Worm (Caenorhabditis elegans) whole organism, L1 larva: ENCODE results near the gene F07C3.2.

ENCODE experiments used
- C16A3.4 ChIP-seq: fragments of 150-350 bp; optimal IDR thresholded peaks from 2 replicates; lab custom pipeline; 2014; ENCODE audit warnings: missing biosample characterization, missing genetic modification characterization
- F16B12.6 ChIP-seq: fragments of 150-350 bp; optimal IDR thresholded peaks from 2 replicates; lab custom pipeline; 2014; ENCODE audit warnings: missing biosample characterization, missing genetic modification characterization
- ceh-82 ChIP-seq, 3 experiments: fragments of 150-350 bp in 1 of 3; sonication (generic microtip) in 2 of 3; optimal IDR thresholded peaks; 2 replicates each; lab custom pipeline; 2014 to 2017; ENCODE audit warnings: missing biosample characterization in 3 of 3, missing genetic modification characterization in 3 of 3
- ces-1 ChIP-seq: fragments of 150-350 bp; optimal IDR thresholded peaks from 2 replicates; lab custom pipeline; 2014; ENCODE audit warnings: missing biosample characterization, missing genetic modification reagents, missing genetic modification characterization
- dpl-1 ChIP-seq, 3 experiments: fragments of 150-350 bp in 2 of 3; sonication (generic microtip) in 1 of 3; optimal IDR thresholded peaks; 2 replicates each; lab custom pipeline; 2014 to 2017; ENCODE audit warnings: missing biosample characterization in 3 of 3, missing genetic modification characterization in 3 of 3, missing genetic modification reagents in 3 of 3
- efl-3 ChIP-seq: fragments of 200-800 bp; sonication (Bioruptor generic); optimal IDR thresholded peaks from 2 replicates; lab custom pipeline; 2018; ENCODE audit warnings: mild to moderate bottlenecking, missing genetic modification characterization, missing compliant biosample characterization
- egl-27 ChIP-seq, 2 experiments: fragments of 150-350 bp in 1 of 2; sonication (generic microtip); optimal IDR thresholded peaks; 3 replicates each; lab custom pipeline; 2017 to 2018; ENCODE audit warnings: missing biosample characterization in 2 of 2, missing genetic modification characterization in 2 of 2, missing genetic modification reagents in 2 of 2
- elt-2 ChIP-seq: sonication (generic microtip); optimal IDR thresholded peaks from 2 replicates; lab custom pipeline; 2016; ENCODE audit warnings: missing genetic modification characterization, mild to moderate bottlenecking, inconsistent platforms, missing compliant biosample characterization, missing genetic modification reagents
- elt-3 ChIP-seq, 6 experiments: fragments of 150-350 bp in 1 of 6; sonication (generic microtip); optimal IDR thresholded peaks; 2 replicates each; lab custom pipeline; 2017 to 2018; ENCODE audit warnings: missing biosample characterization in 6 of 6, missing genetic modification characterization in 6 of 6, inconsistent platforms in 1 of 6
- ets-5 ChIP-seq: fragments of 200-800 bp; sonication (Bioruptor generic); IDR thresholded peaks from 2 replicates; pipeline ENCODE4 v1.3.6; 2022; ENCODE audit warnings: missing genetic modification characterization, missing compliant biosample characterization
- fkh-10 ChIP-seq: sonication (generic microtip); optimal IDR thresholded peaks from 2 replicates; lab custom pipeline; 2017; ENCODE audit warnings: missing biosample characterization, missing genetic modification reagents, missing genetic modification characterization
- fkh-8 ChIP-seq: sonication (generic microtip); optimal IDR thresholded peaks from 2 replicates; lab custom pipeline; 2016; ENCODE audit warnings: mild to moderate bottlenecking, missing genetic modification characterization, missing compliant biosample characterization
- grh-1 ChIP-seq: fragments of 200-800 bp; sonication (Bioruptor generic); IDR thresholded peaks from 2 replicates; pipeline ENCODE4 v1.3.6; 2022; ENCODE audit warnings: missing genetic modification reagents, missing genetic modification characterization, missing compliant biosample characterization
- hlh-17 ChIP-seq: fragments of 200-800 bp; sonication (Bioruptor generic); optimal IDR thresholded peaks from 2 replicates; lab custom pipeline; 2018; ENCODE audit warnings: missing genetic modification characterization, mild to moderate bottlenecking, missing compliant biosample characterization, moderate library complexity, borderline replicate concordance
- hlh-4 ChIP-seq: sonication (generic microtip); optimal IDR thresholded peaks from 2 replicates; lab custom pipeline; 2016; ENCODE audit warnings: mild to moderate bottlenecking, missing genetic modification characterization, missing compliant biosample characterization
- hpl-2 ChIP-seq: fragments of 150-350 bp; optimal IDR thresholded peaks from 2 replicates; lab custom pipeline; 2014; ENCODE audit warnings: missing biosample characterization, missing genetic modification reagents, missing genetic modification characterization
- jun-1 ChIP-seq: fragments of 150-350 bp; optimal IDR thresholded peaks from 2 replicates; lab custom pipeline; 2014; ENCODE audit warnings: missing biosample characterization, missing genetic modification reagents, missing genetic modification characterization
- lin-14 ChIP-seq: fragments of 200-800 bp; sonication (Bioruptor generic); optimal IDR thresholded peaks from 2 replicates; lab custom pipeline; 2018; ENCODE audit warnings: mild to moderate bottlenecking, missing genetic modification characterization, moderate library complexity, missing compliant biosample characterization
- lin-35 ChIP-seq, 2 experiments: fragments of 150-350 bp; optimal IDR thresholded peaks; 2 replicates each; lab custom pipeline; 2014; ENCODE audit warnings: missing biosample characterization in 2 of 2, missing genetic modification characterization in 2 of 2, missing genetic modification reagents in 2 of 2
- lin-39 ChIP-seq: fragments of 150-350 bp; optimal IDR thresholded peaks from 2 replicates; lab custom pipeline; 2014; ENCODE audit warnings: missing biosample characterization, missing genetic modification reagents, missing genetic modification characterization
- lir-3 ChIP-seq: sonication (generic microtip); optimal IDR thresholded peaks from 2 replicates; lab custom pipeline; 2016; ENCODE audit warnings: mild to moderate bottlenecking, missing genetic modification characterization, moderate library complexity, missing compliant biosample characterization; ENCODE audit not compliant: poor library complexity
- lsy-2 ChIP-seq, 2 experiments: fragments of 150-350 bp; optimal IDR thresholded peaks; 2 replicates each; lab custom pipeline; 2014; ENCODE audit warnings: missing biosample characterization in 2 of 2, missing genetic modification characterization in 2 of 2
- mdl-1 ChIP-seq, 2 experiments: fragments of 150-350 bp; optimal IDR thresholded peaks; 2 replicates each; lab custom pipeline; 2014 to 2017; ENCODE audit warnings: missing biosample characterization in 2 of 2, missing genetic modification characterization in 2 of 2, inconsistent platforms in 1 of 2
- mep-1 ChIP-seq: fragments of 150-350 bp; optimal IDR thresholded peaks from 2 replicates; lab custom pipeline; 2014; ENCODE audit warnings: missing biosample characterization, missing genetic modification characterization
- nhr-12 ChIP-seq: sonication (generic microtip); optimal IDR thresholded peaks from 2 replicates; lab custom pipeline; 2017; ENCODE audit warnings: missing biosample characterization, missing genetic modification characterization
- nhr-47 ChIP-seq: sonication (generic microtip); optimal IDR thresholded peaks from 2 replicates; lab custom pipeline; 2016; ENCODE audit warnings: mild to moderate bottlenecking, missing genetic modification characterization, moderate library complexity, missing compliant biosample characterization
- nhr-71 ChIP-seq: sonication (generic microtip); optimal IDR thresholded peaks from 2 replicates; lab custom pipeline; 2016; ENCODE audit warnings: mild to moderate bottlenecking, missing genetic modification characterization, moderate library complexity, missing compliant biosample characterization
- nhr-76 ChIP-seq: sonication (generic microtip); optimal IDR thresholded peaks from 2 replicates; lab custom pipeline; 2017; ENCODE audit warnings: missing biosample characterization, missing genetic modification characterization
- nhr-84 ChIP-seq: sonication (generic microtip); optimal IDR thresholded peaks from 2 replicates; lab custom pipeline; 2017; ENCODE audit warnings: missing biosample characterization, missing genetic modification characterization
- nhr-85 ChIP-seq: sonication (generic microtip); peaks from one replicate; lab custom pipeline; 2016; ENCODE audit warnings: missing genetic modification characterization, inconsistent platforms, missing compliant biosample characterization
- nhr-90 ChIP-seq: sonication (generic microtip); optimal IDR thresholded peaks from 2 replicates; lab custom pipeline; 2016; ENCODE audit warnings: mild to moderate bottlenecking, missing genetic modification characterization, missing compliant biosample characterization; ENCODE audit not compliant: poor library complexity
- pag-3 ChIP-seq: sonication (generic microtip); optimal IDR thresholded peaks from 2 replicates; lab custom pipeline; 2017; ENCODE audit warnings: missing genetic modification characterization, mild to moderate bottlenecking, missing compliant biosample characterization, antibody characterized with exemption, borderline replicate concordance; ENCODE audit not compliant: insufficient read depth
- pax-3 ChIP-seq: fragments of 200-800 bp; sonication (Bioruptor generic); optimal IDR thresholded peaks from 2 replicates; lab custom pipeline; 2018; ENCODE audit warnings: mild to moderate bottlenecking, missing genetic modification characterization, moderate library complexity, missing compliant biosample characterization
- rnt-1 ChIP-seq: sonication (generic microtip); optimal IDR thresholded peaks from 2 replicates; lab custom pipeline; 2016; ENCODE audit warnings: mild to moderate bottlenecking, missing genetic modification characterization, moderate library complexity, missing compliant biosample characterization
- snpc-4 ChIP-seq: fragments of 150-350 bp; optimal IDR thresholded peaks from 2 replicates; lab custom pipeline; 2014; ENCODE audit warnings: missing biosample characterization, missing genetic modification characterization
- snu-23 ChIP-seq: sonication (generic microtip); optimal IDR thresholded peaks from 2 replicates; lab custom pipeline; 2016; ENCODE audit warnings: missing genetic modification characterization, missing compliant biosample characterization
- sptf-1 ChIP-seq: fragments of 150-350 bp; optimal IDR thresholded peaks from 2 replicates; lab custom pipeline; 2014; ENCODE audit warnings: missing biosample characterization, missing genetic modification characterization
- swsn-7 ChIP-seq: sonication (generic microtip); optimal IDR thresholded peaks from 2 replicates; lab custom pipeline; 2016; ENCODE audit warnings: missing genetic modification characterization, missing compliant biosample characterization
- unc-62 ChIP-seq: fragments of 150-350 bp; optimal IDR thresholded peaks from 2 replicates; lab custom pipeline; 2014; ENCODE audit warnings: missing biosample characterization, missing genetic modification reagents, missing genetic modification characterization
- unc-86 ChIP-seq: sonication (generic microtip); optimal IDR thresholded peaks from 2 replicates; lab custom pipeline; 2016; ENCODE audit warnings: missing genetic modification characterization, missing compliant biosample characterization
- unc-98 ChIP-seq: fragments of 200-800 bp; sonication (Bioruptor generic); IDR thresholded peaks from 2 replicates; pipeline ENCODE4 v1.3.6; 2022; ENCODE audit warnings: missing genetic modification characterization, missing compliant biosample characterization
- vab-15 ChIP-seq: sonication (generic microtip); optimal IDR thresholded peaks from 2 replicates; lab custom pipeline; 2017; ENCODE audit warnings: missing genotype, mild to moderate bottlenecking, missing genetic modification characterization, missing compliant biosample characterization
- xbp-1 ChIP-seq: sonication (generic microtip); optimal IDR thresholded peaks from 2 replicates; lab custom pipeline; 2016; ENCODE audit warnings: missing genetic modification characterization, missing compliant biosample characterization
- ztf-11 ChIP-seq, 2 experiments: sonication (generic microtip); optimal IDR thresholded peaks; 2 replicates each; lab custom pipeline; 2016 to 2017; ENCODE audit warnings: missing genetic modification characterization in 2 of 2, missing biosample characterization in 1 of 2, missing compliant biosample characterization in 1 of 2

The F07C3.2 gene

ce11 chrV:9213554-9213953 is 12.3 kb upstream of the F07C3.2 start, which contains the start of gene mdt-27:
Gene mdt-27, minus strand, starts transcription at chrV:9213654.
- no peak for TF ChIP-seq pax-3 (tag; lab: Kevin White, UChicago)
- no peak for TF ChIP-seq snpc-4 (tag; lab: Kevin White, UChicago)
- TF ChIP-seq lin-39 (tag; lab: Kevin White, UChicago): no peak
- no peak for TF ChIP-seq unc-98 (GFP tag; lab: Robert Waterston, UW)
- no peak for TF ChIP-seq lir-3 (tag; lab: Kevin White, UChicago)
- no peak for TF ChIP-seq unc-86 (tag; lab: Kevin White, UChicago)

ce11 chrV:9217158-9217557 is 8.7 kb upstream of the F07C3.2 start, which contains the start of gene pacs-1:
Gene pacs-1, minus strand, starts transcription at chrV:9217258.
- no peak for TF ChIP-seq nhr-12
- no peak for TF ChIP-seq nhr-90 (tag; lab: Kevin White, UChicago)
- no peak for TF ChIP-seq hlh-17

DNA sequence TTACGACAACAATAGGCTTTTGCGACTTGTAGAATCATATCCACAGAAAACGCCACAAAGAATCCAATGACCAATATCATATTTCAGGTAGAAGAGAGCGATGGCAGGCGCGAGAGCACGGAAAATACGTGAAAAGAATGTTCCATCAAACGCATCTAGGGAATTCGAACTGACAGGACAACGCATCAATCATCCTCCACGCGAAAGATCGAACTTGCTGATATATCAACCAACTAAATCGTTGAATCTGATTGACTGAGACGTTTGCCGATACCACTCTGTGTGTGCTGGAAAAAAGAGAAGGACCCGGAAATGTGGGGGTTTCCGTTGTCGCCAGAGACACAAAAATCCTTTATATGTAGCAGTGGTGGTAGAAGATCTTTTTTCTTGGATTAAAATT is 7.7 kb upstream of the F07C3.2 start:
- TF ChIP-seq lin-14 (GFP tag; lab: Kevin White, UChicago) (peak; percentile 21), hlh-17 (no peak), efl-3 (GFP tag; lab: Kevin White, UChicago) (no peak), egl-27 (tag; optimal IDR thresholded peaks at IDR 0.05; lab: Kevin White, UChicago) (no peak), pag-3 (no peak), vab-15 (tag; lab: Kevin White, UChicago) (no peak), ceh-82 (tag; optimal IDR thresholded peaks at IDR 0.05; lab: Kevin White, UChicago) (peak in 1 of 3 experiments; percentile 1), fkh-10 (no peak), ces-1 (GFP tag; lab: Kevin White, UChicago) (no peak), nhr-85 (peak; percentile 38)

- no peak for TF ChIP-seq ets-5 (GFP tag; lab: Robert Waterston, UW)
- peak in 1 of 3 experiments; percentile 27 for TF ChIP-seq dpl-1 (GFP tag; optimal IDR thresholded peaks at IDR 0.05; lab: Kevin White, UChicago)
- no peak for TF ChIP-seq nhr-76 (tag; lab: Kevin White, UChicago)
- TF ChIP-seq hlh-4 (tag; lab: Kevin White, UChicago): no peak
- no peak for TF ChIP-seq ztf-11 (tag; optimal IDR thresholded peaks at IDR 0.05; lab: Kevin White, UChicago)
- no peak for TF ChIP-seq sptf-1
- peak; percentile 86 for TF ChIP-seq lin-14 (GFP tag; lab: Kevin White, UChicago)
- TF ChIP-seq elt-3 (tag; optimal IDR thresholded peaks at IDR 0.05; lab: Kevin White, UChicago): no peak
- TF ChIP-seq mdl-1 (tag; optimal IDR thresholded peaks at IDR 0.05; lab: Kevin White, UChicago): no peak
- TF ChIP-seq snpc-4 (tag; lab: Kevin White, UChicago): no peak
- TF ChIP-seq fkh-8 (tag; lab: Kevin White, UChicago): peak; percentile 23
- TF ChIP-seq unc-86 (tag; lab: Kevin White, UChicago): peak; percentile 23
- TF ChIP-seq fkh-10: peak; percentile 35
- peak; percentile 29 for TF ChIP-seq nhr-71 (tag; lab: Kevin White, UChicago)
- peak in 1 of 3 experiments; percentile 42 for TF ChIP-seq ceh-82 (tag; optimal IDR thresholded peaks at IDR 0.05; lab: Kevin White, UChicago)
- TF ChIP-seq F16B12.6 (tag; lab: Kevin White, UChicago): no peak
- TF ChIP-seq mep-1 (tag; lab: Kevin White, UChicago): no peak
- no peak for TF ChIP-seq ces-1 (GFP tag; lab: Kevin White, UChicago)
- TF ChIP-seq lsy-2 (tag; optimal IDR thresholded peaks at IDR 0.05; lab: Kevin White, UChicago): peak in 1 of 2 experiments; percentile 6
- TF ChIP-seq swsn-7 (tag; lab: Kevin White, UChicago): peak; percentile 8
- TF ChIP-seq grh-1 (GFP tag; lab: Robert Waterston, UW): no peak
- TF ChIP-seq rnt-1 (tag; lab: Kevin White, UChicago): no peak
- TF ChIP-seq hpl-2 (GFP tag; lab: Kevin White, UChicago): no peak
- TF ChIP-seq unc-62 (GFP tag; lab: Kevin White, UChicago): no peak
- TF ChIP-seq C16A3.4 (tag; lab: Kevin White, UChicago): no peak
- TF ChIP-seq xbp-1: no peak
- TF ChIP-seq lin-35 (GFP tag; optimal IDR thresholded peaks at IDR 0.05; lab: Kevin White, UChicago): peak in 1 of 2 experiments; percentile 17
- TF ChIP-seq jun-1 (tag; lab: Kevin White, UChicago): no peak
- peak; percentile 2 for TF ChIP-seq elt-2 (tag; lab: Kevin White, UChicago)
- no peak for TF ChIP-seq nhr-84 (tag; lab: Kevin White, UChicago)
- peak; percentile 14 for TF ChIP-seq nhr-47 (tag; lab: Kevin White, UChicago)
- peak; percentile 8 for TF ChIP-seq snu-23 (GFP tag; lab: Kevin White, UChicago)
Measured at ce11 chrV:9218655-9219389, 7.1 kb upstream of the F07C3.2 start.
